Worm (Caenorhabditis elegans) whole organism, L2 larva: ENCODE results near the gene rund-1.
A peak's percentile ranks its signal among the peaks of the same experiment; 100 is the strongest.

Experiments used
- F13H6.1 ChIP-seq: sonication (generic microtip); optimal IDR thresholded peaks from 2 replicates; lab custom pipeline; 2016; ENCODE audit warnings: missing genetic modification characterization, missing compliant biosample characterization
- R02D3.7 ChIP-seq: fragments of 150-350 bp; optimal IDR thresholded peaks from 2 replicates; lab custom pipeline; 2014; ENCODE audit warnings: missing biosample characterization, missing genetic modification characterization
- Y55F3AM.14 ChIP-seq: fragments of 200-800 bp; sonication (Bioruptor generic); optimal IDR thresholded peaks from 2 replicates; lab custom pipeline; 2018; ENCODE audit warnings: mild to moderate bottlenecking, missing genetic modification characterization, missing compliant biosample characterization
- ZK546.5 ChIP-seq: sonication (generic microtip); optimal IDR thresholded peaks from 2 replicates; lab custom pipeline; 2017; ENCODE audit warnings: missing biosample characterization, missing genetic modification characterization
- aly-2 ChIP-seq: fragments of 150-350 bp; optimal IDR thresholded peaks from 2 replicates; lab custom pipeline; 2014; ENCODE audit warnings: missing biosample characterization, missing genetic modification characterization
- blmp-1 ChIP-seq: sonication (generic microtip); optimal IDR thresholded peaks from 2 replicates; lab custom pipeline; 2017; ENCODE audit warnings: missing genetic modification characterization, mild to moderate bottlenecking, missing compliant biosample characterization, antibody characterized with exemption, moderate library complexity; ENCODE audit not compliant: insufficient read depth
- ceh-16 ChIP-seq: fragments of 150-350 bp; optimal IDR thresholded peaks from 2 replicates; lab custom pipeline; 2014; ENCODE audit warnings: missing biosample characterization, missing genetic modification characterization
- crh-2 ChIP-seq: sonication (generic microtip); optimal IDR thresholded peaks from 2 replicates; lab custom pipeline; 2017; ENCODE audit warnings: missing biosample characterization, missing genetic modification characterization
- dmd-4 ChIP-seq: sonication (generic microtip); optimal IDR thresholded peaks from 2 replicates; lab custom pipeline; 2017; ENCODE audit warnings: missing biosample characterization, missing genetic modification characterization
- egl-27 ChIP-seq: sonication (generic microtip); optimal IDR thresholded peaks from 3 replicates; lab custom pipeline; 2017; ENCODE audit warnings: missing biosample characterization, missing genetic modification reagents, missing genetic modification characterization
- elt-1 ChIP-seq: fragments of 150-350 bp; optimal IDR thresholded peaks from 2 replicates; lab custom pipeline; 2014; ENCODE audit warnings: missing biosample characterization, missing genetic modification characterization
- elt-3 ChIP-seq: sonication (generic microtip); optimal IDR thresholded peaks from 2 replicates; lab custom pipeline; 2017; ENCODE audit warnings: missing biosample characterization, missing genetic modification characterization
- gmeb-1 ChIP-seq: fragments of 150-350 bp; optimal IDR thresholded peaks from 2 replicates; lab custom pipeline; 2014; ENCODE audit warnings: missing biosample characterization, missing genetic modification characterization
- lin-11 ChIP-seq: fragments of 150-350 bp; sonication (generic microtip); optimal IDR thresholded peaks from 2 replicates; lab custom pipeline; 2014; ENCODE audit warnings: missing biosample characterization, missing genetic modification characterization, inconsistent platforms, mixed read lengths
- lin-13 ChIP-seq: fragments of 150-350 bp; optimal IDR thresholded peaks from 2 replicates; lab custom pipeline; 2014; ENCODE audit warnings: missing biosample characterization, missing genetic modification reagents, missing genetic modification characterization
- lin-39 ChIP-seq: fragments of 150-350 bp; optimal IDR thresholded peaks from 2 replicates; lab custom pipeline; 2014; ENCODE audit warnings: missing biosample characterization, missing genetic modification reagents, missing genetic modification characterization
- mab-5 ChIP-seq: fragments of 150-350 bp; optimal IDR thresholded peaks from 2 replicates; lab custom pipeline; 2014; ENCODE audit warnings: missing biosample characterization, missing genetic modification characterization
- mbf-1 ChIP-seq: sonication (generic microtip); optimal IDR thresholded peaks from 2 replicates; lab custom pipeline; 2017; ENCODE audit warnings: missing biosample characterization, missing genetic modification characterization
- nhr-11 ChIP-seq: fragments of 150-350 bp; optimal IDR thresholded peaks from 2 replicates; lab custom pipeline; 2014; ENCODE audit warnings: missing biosample characterization, missing genetic modification characterization
- nhr-12 ChIP-seq: fragments of 150-350 bp; optimal IDR thresholded peaks from 2 replicates; lab custom pipeline; 2014; ENCODE audit warnings: missing biosample characterization, missing genetic modification characterization
- nhr-129 ChIP-seq: fragments of 150-350 bp; optimal IDR thresholded peaks from 2 replicates; lab custom pipeline; 2014; ENCODE audit warnings: missing biosample characterization, missing genetic modification characterization
- nhr-23 ChIP-seq: fragments of 150-350 bp; optimal IDR thresholded peaks from 2 replicates; lab custom pipeline; 2014; ENCODE audit warnings: missing biosample characterization, missing genetic modification reagents, missing genetic modification characterization
- nhr-237 ChIP-seq: fragments of 150-350 bp; optimal IDR thresholded peaks from 2 replicates; lab custom pipeline; 2014; ENCODE audit warnings: missing biosample characterization, missing genetic modification characterization
- nhr-6 ChIP-seq: fragments of 150-350 bp; optimal IDR thresholded peaks from 2 replicates; lab custom pipeline; 2014; ENCODE audit warnings: missing biosample characterization, missing genetic modification characterization
- nhr-77 ChIP-seq: fragments of 150-350 bp; optimal IDR thresholded peaks from 2 replicates; lab custom pipeline; 2014; ENCODE audit warnings: missing biosample characterization, missing genetic modification characterization
- sem-4 ChIP-seq: fragments of 150-350 bp; optimal IDR thresholded peaks from 2 replicates; lab custom pipeline; 2014; ENCODE audit warnings: missing biosample characterization, missing genetic modification reagents, missing genetic modification characterization
- skn-1 ChIP-seq: sonication (generic microtip); optimal IDR thresholded peaks from 2 replicates; lab custom pipeline; 2017; ENCODE audit warnings: missing biosample characterization, missing genetic modification characterization
- sma-3 ChIP-seq: sonication (generic microtip); optimal IDR thresholded peaks from 2 replicates; lab custom pipeline; 2016; ENCODE audit warnings: missing genetic modification reagents, missing genetic modification characterization, missing compliant biosample characterization
- sma-9 ChIP-seq, 2 experiments: fragments of 150-350 bp in 1 of 2; sonication (generic microtip) in 1 of 2; optimal IDR thresholded peaks; 2 replicates each; lab custom pipeline; 2014 to 2016; ENCODE audit warnings: missing genetic modification characterization in 2 of 2, mild to moderate bottlenecking in 1 of 2, missing biosample characterization in 1 of 2, missing compliant biosample characterization in 1 of 2, missing genetic modification reagents in 1 of 2, moderate library complexity in 1 of 2
- snpc-4 ChIP-seq: fragments of 150-350 bp; optimal IDR thresholded peaks from 2 replicates; lab custom pipeline; 2014; ENCODE audit warnings: missing biosample characterization, missing genetic modification characterization
- unc-39 ChIP-seq: fragments of 150-350 bp; optimal IDR thresholded peaks from 2 replicates; lab custom pipeline; 2014; ENCODE audit warnings: missing biosample characterization, missing genetic modification characterization
- unc-55 ChIP-seq: fragments of 150-350 bp; sonication (generic microtip); optimal IDR thresholded peaks from 3 replicates; lab custom pipeline; 2014; ENCODE audit warnings: missing biosample characterization, missing genetic modification reagents, missing genetic modification characterization
- unc-62 ChIP-seq: fragments of 150-350 bp; optimal IDR thresholded peaks from 2 replicates; lab custom pipeline; 2014; ENCODE audit warnings: missing biosample characterization, missing genetic modification reagents, missing genetic modification characterization
- zag-1 ChIP-seq: fragments of 150-350 bp; optimal IDR thresholded peaks from 2 replicates; lab custom pipeline; 2014; ENCODE audit warnings: missing biosample characterization, missing genetic modification characterization
- ztf-1 ChIP-seq: fragments of 200-800 bp; sonication (Bioruptor generic); conservative IDR thresholded peaks from 2 replicates; pipeline ENCODE4 v1.3.6; 2022; ENCODE audit warnings: missing genetic modification characterization, missing compliant biosample characterization
- ztf-11 ChIP-seq: sonication (generic microtip); optimal IDR thresholded peaks from 2 replicates; lab custom pipeline; 2017; ENCODE audit warnings: missing biosample characterization, missing genetic modification characterization

Gene rund-1

DNA sequence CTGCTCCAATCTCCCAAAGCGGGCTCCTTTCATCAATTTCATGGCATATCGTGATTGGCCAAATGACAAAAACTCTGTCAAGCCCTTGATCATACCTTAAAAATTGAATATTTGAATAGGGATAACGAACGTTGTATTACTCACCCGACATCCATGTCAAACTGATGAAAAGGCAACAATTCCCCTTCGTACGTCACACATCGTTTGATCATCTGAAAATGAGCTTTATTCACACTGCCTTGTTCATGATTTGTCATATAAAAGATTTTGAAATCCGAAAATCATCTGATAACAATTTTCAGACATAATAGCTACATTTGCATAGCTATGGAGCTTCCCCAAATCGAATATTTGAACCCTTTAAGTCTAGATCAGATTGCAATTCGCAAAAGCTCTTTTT, 44.9 kb upstream of the rund-1 start, which contains the start of gene M02A10.1:
M02A10.1 (plus strand) TSS at position 301 of the 400 bp plus-strand sequence.
- no peak for TF ChIP-seq nhr-12

DNA sequence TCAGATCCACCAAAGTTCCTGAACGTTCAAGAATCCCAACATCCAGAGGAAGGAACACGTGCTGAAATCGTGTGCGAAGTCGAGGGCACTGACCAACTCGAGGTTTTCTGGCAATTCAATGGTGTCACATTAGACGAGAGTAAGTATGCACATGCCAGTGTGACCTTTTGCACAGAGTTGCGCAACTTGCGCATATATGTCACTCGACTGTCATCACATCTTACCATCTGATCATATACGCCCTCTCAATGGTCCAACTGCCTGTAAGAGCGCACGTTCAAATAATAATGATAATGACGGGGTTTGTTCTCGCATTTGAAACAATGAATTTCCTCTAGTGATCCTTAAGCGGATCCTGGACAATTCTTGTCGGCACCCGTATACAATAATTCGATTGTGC, 34.7 kb upstream of the rund-1 start:
- no peak for TF ChIP-seq gmeb-1 (tag; lab: Kevin White, UChicago)
- no peak for TF ChIP-seq snpc-4 (tag; lab: Kevin White, UChicago)
- TF ChIP-seq R02D3.7 (tag; lab: Kevin White, UChicago) = no peak
- TF ChIP-seq mab-5 = no peak
- no peak for TF ChIP-seq nhr-129
- no peak for TF ChIP-seq zag-1 (tag; lab: Kevin White, UChicago)

DNA sequence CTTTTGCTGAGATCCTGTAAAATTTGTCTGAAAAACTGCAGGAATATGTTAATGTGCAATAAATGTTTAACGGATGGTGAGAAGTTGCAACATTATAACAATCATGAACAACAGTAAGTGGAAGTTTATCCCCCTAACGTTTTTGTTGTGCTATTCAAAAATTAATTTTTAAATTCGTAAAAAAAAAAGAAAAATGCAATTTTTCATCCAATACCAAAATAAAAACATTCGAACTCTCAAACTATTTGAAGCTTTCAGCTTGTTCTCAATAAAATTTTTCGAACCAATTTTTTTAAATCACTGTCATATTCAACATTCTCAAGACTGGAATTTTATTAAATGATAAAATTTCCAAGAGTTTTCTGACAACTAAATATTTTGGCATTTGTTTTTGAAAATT, 30.0 kb upstream of the rund-1 start, which contains the start of gene ncam-1:
ncam-1 (plus strand) TSS at position 301 of the 400 bp plus-strand sequence.
- TF ChIP-seq sma-9 (GFP tag; optimal IDR thresholded peaks at IDR 0.05; lab: Kevin White, UChicago) (no peak), sma-9 (tag; optimal IDR thresholded peaks at IDR 0.05; lab: Kevin White, UChicago) (no peak), aly-2 (tag; lab: Kevin White, UChicago) (no peak), unc-62 (GFP tag; lab: Kevin White, UChicago) (no peak), ZK546.5 (no peak)

DNA sequence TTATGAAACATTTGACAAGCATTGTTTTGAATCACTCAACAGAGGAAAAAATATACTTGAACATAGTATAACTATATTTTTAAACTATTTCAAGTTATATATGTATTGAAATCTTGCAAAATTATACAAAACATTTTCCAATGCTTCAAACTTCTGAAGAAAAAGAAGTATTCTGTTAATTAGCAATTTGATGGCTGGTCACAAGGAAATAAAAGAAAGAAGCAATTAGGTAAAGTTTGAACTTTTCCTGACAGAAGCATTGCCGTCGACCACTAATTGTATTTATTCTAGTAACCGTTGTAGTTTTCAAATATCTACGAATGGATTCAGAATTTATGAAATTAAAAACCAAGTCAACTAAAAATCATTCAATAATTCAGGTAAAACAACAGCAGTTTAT, 27.0 kb upstream of the rund-1 start:
- TF ChIP-seq sma-3 (GFP tag; lab: Kevin White, UChicago) (no peak), nhr-23 (tag; lab: Kevin White, UChicago) (no peak), unc-62 (GFP tag; lab: Kevin White, UChicago) (no peak), lin-39 (tag; lab: Kevin White, UChicago) (no peak), ztf-11 (tag; lab: Kevin White, UChicago) (no peak), F13H6.1 (tag; lab: Kevin White, UChicago) (no peak), elt-1 (no peak), nhr-6 (tag; lab: Kevin White, UChicago) (no peak), blmp-1 (tag; lab: Kevin White, UChicago) (no peak), gmeb-1 (tag; lab: Kevin White, UChicago) (no peak), nhr-77 (tag; lab: Kevin White, UChicago) (no peak), nhr-129 (no peak), lin-11 (tag; lab: Kevin White, UChicago) (no peak), crh-2 (tag; lab: Kevin White, UChicago) (no peak)

DNA sequence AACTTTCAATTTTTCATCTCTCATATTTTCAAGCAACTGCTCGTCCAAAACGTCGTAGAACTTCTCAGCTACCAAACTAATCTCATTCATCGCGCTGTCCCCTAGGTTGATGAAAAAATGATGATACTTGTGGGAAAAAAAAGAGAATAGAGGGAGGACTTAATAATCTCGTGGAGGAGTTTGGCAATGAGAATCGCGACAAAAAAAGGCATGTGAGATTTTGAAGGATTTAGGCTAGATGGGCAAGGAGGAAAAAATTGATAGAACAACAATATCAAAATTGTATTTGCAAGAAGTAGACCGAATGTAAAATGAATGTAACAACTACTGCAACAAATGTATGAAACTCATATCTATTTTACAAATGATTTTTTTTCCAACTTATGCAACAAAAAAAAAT, 21.1 kb upstream of the rund-1 start, which contains the start of gene Y9C12A.1:
Y9C12A.1 (minus strand) TSS at position 101 of the 400 bp plus-strand sequence.
- TF ChIP-seq skn-1 (tag; lab: Kevin White, UChicago) = no peak
- TF ChIP-seq unc-55 = no peak
- TF ChIP-seq dmd-4 (tag; lab: Kevin White, UChicago) = no peak
- no peak for TF ChIP-seq mab-5
- no peak for TF ChIP-seq mbf-1
- no peak for TF ChIP-seq nhr-11 (tag; lab: Kevin White, UChicago)
- no peak for TF ChIP-seq R02D3.7 (tag; lab: Kevin White, UChicago)
- TF ChIP-seq crh-2 (tag; lab: Kevin White, UChicago) = no peak
- no peak for TF ChIP-seq nhr-237 (tag; lab: Kevin White, UChicago)
- TF ChIP-seq Y55F3AM.14 = no peak
- no peak for TF ChIP-seq elt-3 (tag; lab: Kevin White, UChicago)
- TF ChIP-seq sem-4 (tag; lab: Kevin White, UChicago) = no peak

DNA sequence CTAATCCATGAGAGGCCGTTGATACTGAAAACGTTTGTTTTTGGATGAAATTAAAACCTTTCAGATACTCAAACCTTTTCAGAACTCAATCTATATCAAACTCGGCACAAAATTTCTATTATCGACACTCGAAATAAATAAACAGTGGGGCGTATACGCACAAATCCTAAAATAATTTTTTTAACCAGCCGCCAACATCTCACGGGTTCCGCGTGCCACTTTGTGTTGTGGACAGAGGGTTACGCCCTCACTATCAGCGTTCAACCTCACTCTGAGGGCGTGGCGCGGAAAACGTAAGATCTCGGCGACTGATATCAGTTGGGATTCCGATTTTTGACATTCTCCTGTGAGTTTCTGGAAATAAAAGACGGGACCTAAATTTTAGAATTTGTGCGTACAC, 19.8 kb upstream of the rund-1 start:
- TF ChIP-seq aly-2 (tag; lab: Kevin White, UChicago) = no peak
- peak; percentile 25 for TF ChIP-seq snpc-4 (tag; lab: Kevin White, UChicago)
- TF ChIP-seq, all 48 proteins: peak for 1

DNA sequence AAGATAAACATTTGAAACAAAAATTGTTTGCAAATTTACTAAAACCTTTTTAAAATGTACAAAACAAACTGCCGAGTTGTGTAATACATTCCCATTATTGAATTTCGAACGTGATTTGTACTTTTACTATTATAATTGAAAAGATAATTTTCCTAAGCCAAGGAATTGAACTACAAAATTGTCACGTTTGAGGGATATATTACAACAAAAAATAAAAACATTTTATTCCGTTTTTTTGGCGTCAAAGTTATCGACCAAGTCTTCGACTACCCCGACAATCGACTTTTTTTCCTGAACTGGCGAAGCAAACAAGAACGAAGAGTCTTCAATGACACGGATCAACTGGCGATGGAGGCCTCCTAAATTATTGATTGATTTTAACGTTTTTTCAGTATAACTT, 19.3 kb upstream of the rund-1 start, which contains the start of gene T19D7.7:
T19D7.7 (minus strand) TSS at position 101 of the 400 bp plus-strand sequence.
- no peak for TF ChIP-seq aly-2 (tag; lab: Kevin White, UChicago)
- TF ChIP-seq egl-27 (tag; lab: Kevin White, UChicago) = no peak
- no peak for TF ChIP-seq unc-39
- TF ChIP-seq nhr-23 (tag; lab: Kevin White, UChicago) = no peak
- no peak for TF ChIP-seq elt-1
- TF ChIP-seq lin-13 (GFP tag; lab: Kevin White, UChicago) = no peak
- no peak for TF ChIP-seq ceh-16 (tag; lab: Kevin White, UChicago)
- no peak for TF ChIP-seq Y55F3AM.14
- no peak for TF ChIP-seq unc-55
- no peak for TF ChIP-seq crh-2 (tag; lab: Kevin White, UChicago)
- no peak for TF ChIP-seq F13H6.1 (tag; lab: Kevin White, UChicago)
- TF ChIP-seq elt-3 (tag; lab: Kevin White, UChicago) = no peak
- no peak for TF ChIP-seq sma-3 (GFP tag; lab: Kevin White, UChicago)
- TF ChIP-seq unc-62 (GFP tag; lab: Kevin White, UChicago) = no peak
- no peak for TF ChIP-seq mab-5
- TF ChIP-seq ztf-1 (GFP tag; lab: Robert Waterston, UW) = no peak
- no peak for TF ChIP-seq dmd-4 (tag; lab: Kevin White, UChicago)
